Worm (Caenorhabditis elegans) whole organism, L4 larva: Measurements from ENCODE around the gene hpx-2.

Experiments
- D1046.2 ChIP-seq: fragments of 200-800 bp; sonication (Bioruptor generic); IDR thresholded peaks from 2 replicates; pipeline ENCODE4 v1.3.6; 2022; ENCODE audit warnings: missing genetic modification characterization, missing compliant biosample characterization
- F37D6.2 ChIP-seq: sonication (generic microtip); optimal IDR thresholded peaks from 2 replicates; lab custom pipeline; 2016; ENCODE audit warnings: mild to moderate bottlenecking, missing genetic modification characterization, missing compliant biosample characterization
- F44E2.7 ChIP-seq: fragments of 200-800 bp; sonication (Bioruptor generic); IDR thresholded peaks from 2 replicates; pipeline ENCODE4 v2.1.2; 2022; ENCODE audit warnings: missing genetic modification characterization, missing compliant biosample characterization
- ZK337.2 ChIP-seq: fragments of 200-800 bp; sonication (Bioruptor generic); IDR thresholded peaks from 2 replicates; pipeline ENCODE4 v1.3.6; 2022; ENCODE audit warnings: missing genetic modification reagents, missing genetic modification characterization, missing compliant biosample characterization
- arid-1 ChIP-seq: fragments of 200-800 bp; sonication (Bioruptor generic); conservative IDR thresholded peaks from 2 replicates; pipeline ENCODE4 v1.3.6; 2022; ENCODE audit warnings: missing genetic modification reagents, missing genetic modification characterization, missing compliant biosample characterization
- ceh-20 ChIP-seq: fragments of 200-800 bp; sonication (Bioruptor generic); IDR thresholded peaks from 2 replicates; pipeline ENCODE4 v1.3.6; 2022; ENCODE audit warnings: missing genetic modification reagents, missing genetic modification characterization, missing compliant biosample characterization
- ces-1 ChIP-seq: fragments of 150-350 bp; sonication (generic microtip); optimal IDR thresholded peaks from 4 replicates; lab custom pipeline; 2014; ENCODE audit warnings: missing biosample characterization, missing genetic modification reagents, missing genetic modification characterization
- cey-2 ChIP-seq: sonication (generic microtip); optimal IDR thresholded peaks from 3 replicates; lab custom pipeline; 2017; ENCODE audit warnings: missing genetic modification characterization, mild to moderate bottlenecking, missing compliant biosample characterization, antibody characterized with exemption, borderline replicate concordance; ENCODE audit not compliant: insufficient read depth
- ctbp-1 ChIP-seq: fragments of 200-800 bp; sonication (Bioruptor generic); IDR thresholded peaks from 2 replicates; pipeline ENCODE4 v1.3.6; 2022; ENCODE audit warnings: missing genetic modification reagents, missing genetic modification characterization, missing compliant biosample characterization
- daf-12 ChIP-seq: fragments of 150-350 bp; optimal IDR thresholded peaks from 2 replicates; lab custom pipeline; 2014; ENCODE audit warnings: missing biosample characterization, missing genetic modification reagents, missing genetic modification characterization
- daf-19 ChIP-seq: fragments of 200-800 bp; sonication (Bioruptor generic); conservative IDR thresholded peaks from 2 replicates; pipeline ENCODE4 v1.3.6; 2022; ENCODE audit warnings: missing genetic modification characterization, missing compliant biosample characterization
- dmd-6 ChIP-seq: fragments of 200-800 bp; sonication (Bioruptor generic); IDR thresholded peaks from 2 replicates; pipeline ENCODE4 v1.3.6; 2022; ENCODE audit warnings: missing genetic modification reagents, missing genetic modification characterization, missing compliant biosample characterization
- dmd-9 ChIP-seq: fragments of 200-800 bp; sonication (Bioruptor generic); IDR thresholded peaks from 2 replicates; pipeline ENCODE4 v1.3.6; 2022; ENCODE audit warnings: missing genetic modification reagents, missing genetic modification characterization, missing compliant biosample characterization
- dpl-1 ChIP-seq: fragments of 150-350 bp; optimal IDR thresholded peaks from 2 replicates; lab custom pipeline; 2014; ENCODE audit warnings: missing biosample characterization, missing genetic modification reagents, missing genetic modification characterization
- egl-43 ChIP-seq: fragments of 200-800 bp; sonication (Bioruptor generic); IDR thresholded peaks from 2 replicates; pipeline ENCODE4 v1.3.6; 2022; ENCODE audit warnings: missing genetic modification reagents, missing genetic modification characterization, missing compliant biosample characterization
- hlh-11 ChIP-seq: fragments of 200-800 bp; sonication (Bioruptor generic); optimal IDR thresholded peaks from 2 replicates; lab custom pipeline; 2018; ENCODE audit warnings: mild to moderate bottlenecking, missing genetic modification characterization, missing compliant biosample characterization
- hlh-30 ChIP-seq: sonication (generic microtip); optimal IDR thresholded peaks from 2 replicates; lab custom pipeline; 2017; ENCODE audit warnings: antibody characterized with exemption, mild to moderate bottlenecking, missing genetic modification characterization, missing compliant biosample characterization; ENCODE audit not compliant: insufficient read depth
- hmg-1.1 ChIP-seq: fragments of 200-800 bp; sonication (Bioruptor generic); IDR thresholded peaks from 2 replicates; pipeline ENCODE4 v1.3.6; 2022; ENCODE audit warnings: missing genetic modification reagents, missing genetic modification characterization, missing compliant biosample characterization
- lin-1 ChIP-seq: fragments of 200-800 bp; sonication (Bioruptor generic); IDR thresholded peaks from 2 replicates; pipeline ENCODE4 v1.3.6; 2022; ENCODE audit warnings: missing genetic modification reagents, missing genetic modification characterization, missing compliant biosample characterization
- lin-15B ChIP-seq: fragments of 150-350 bp; sonication (generic microtip); optimal IDR thresholded peaks from 3 replicates; lab custom pipeline; 2014; ENCODE audit warnings: missing biosample characterization, missing genetic modification characterization
- lin-29 ChIP-seq: fragments of 200-800 bp; sonication (Bioruptor generic); IDR thresholded peaks from 2 replicates; pipeline ENCODE4 v1.3.6; 2022; ENCODE audit warnings: missing genetic modification reagents, missing genetic modification characterization, missing compliant biosample characterization
- lin-38 ChIP-seq: fragments of 200-800 bp; sonication (Bioruptor generic); IDR thresholded peaks from 2 replicates; pipeline ENCODE4 v1.3.6; 2022; ENCODE audit warnings: missing genetic modification reagents, missing genetic modification characterization, missing compliant biosample characterization
- lin-39 ChIP-seq: fragments of 150-350 bp; optimal IDR thresholded peaks from 2 replicates; lab custom pipeline; 2014; ENCODE audit warnings: missing biosample characterization, missing genetic modification reagents, missing genetic modification characterization
- lsy-2 ChIP-seq, 2 experiments: fragments of 150-350 bp in 1 of 2; sonication (generic microtip) in 1 of 2; optimal IDR thresholded peaks; 2 replicates each; lab custom pipeline; 2014 to 2017; ENCODE audit warnings: missing biosample characterization in 2 of 2, missing genetic modification characterization in 2 of 2
- madf-5 ChIP-seq, 2 experiments: fragments of 200-800 bp; sonication (Bioruptor generic); IDR thresholded peaks; 2 replicates each; pipeline ENCODE4 v1.3.6; 2022; ENCODE audit warnings: missing compliant biosample characterization in 2 of 2, missing genetic modification characterization in 2 of 2
- madf-9 ChIP-seq: fragments of 200-800 bp; sonication (Bioruptor generic); conservative IDR thresholded peaks from 2 replicates; pipeline ENCODE4 v1.3.6; 2022; ENCODE audit warnings: missing genetic modification reagents, missing genetic modification characterization, missing compliant biosample characterization
- mdl-1 ChIP-seq, 2 experiments: fragments of 150-350 bp in 1 of 2; sonication (generic microtip) in 1 of 2; optimal IDR thresholded peaks; 2 replicates each; lab custom pipeline; 2014 to 2017; ENCODE audit warnings: missing biosample characterization in 2 of 2, missing genetic modification characterization in 2 of 2
- mxl-2 ChIP-seq: fragments of 200-800 bp; sonication (Bioruptor generic); conservative IDR thresholded peaks from 2 replicates; pipeline ENCODE4 v1.3.6; 2022; ENCODE audit warnings: missing genetic modification reagents, missing genetic modification characterization, missing compliant biosample characterization
- mxl-3 ChIP-seq: fragments of 200-800 bp; sonication (Bioruptor generic); optimal IDR thresholded peaks from 2 replicates; lab custom pipeline; 2018; ENCODE audit warnings: mild to moderate bottlenecking, missing genetic modification characterization, missing compliant biosample characterization
- nhr-11 ChIP-seq: fragments of 150-350 bp; optimal IDR thresholded peaks from 2 replicates; lab custom pipeline; 2014; ENCODE audit warnings: missing biosample characterization, missing genetic modification characterization
- nhr-111 ChIP-seq: fragments of 200-800 bp; sonication (Bioruptor generic); optimal IDR thresholded peaks from 2 replicates; lab custom pipeline; 2018; ENCODE audit warnings: mild to moderate bottlenecking, missing genetic modification characterization, missing compliant biosample characterization
- nhr-28 ChIP-seq: fragments of 150-350 bp; optimal IDR thresholded peaks from 2 replicates; lab custom pipeline; 2014; ENCODE audit warnings: missing biosample characterization, missing genetic modification characterization
- pha-4 ChIP-seq, 2 experiments: fragments of 150-350 bp in 1 of 2; fragments of 200-800 bp in 1 of 2; sonication (Bioruptor generic) in 1 of 2; IDR thresholded peaks in 1 of 2; optimal IDR thresholded peaks in 1 of 2; 2 replicates each; pipeline versions ENCODE4 v1.3.6 to Lab custom; 2014 to 2022; ENCODE audit warnings: missing genetic modification characterization in 2 of 2, missing genetic modification reagents in 2 of 2, missing biosample characterization in 1 of 2, missing compliant biosample characterization in 1 of 2
- php-3 ChIP-seq: fragments of 200-800 bp; sonication (Bioruptor generic); IDR thresholded peaks from 2 replicates; pipeline ENCODE4 v1.3.6; 2022; ENCODE audit warnings: missing genetic modification reagents, missing genetic modification characterization, missing compliant biosample characterization
- set-16 ChIP-seq: fragments of 200-800 bp; sonication (Bioruptor generic); IDR thresholded peaks from 2 replicates; pipeline ENCODE4 v1.3.6; 2022; ENCODE audit warnings: missing genetic modification reagents, missing genetic modification characterization, missing compliant biosample characterization
- spr-3 ChIP-seq: fragments of 200-800 bp; sonication (Bioruptor generic); optimal IDR thresholded peaks from 2 replicates; lab custom pipeline; 2018; ENCODE audit warnings: mild to moderate bottlenecking, missing genetic modification characterization, missing compliant biosample characterization
- tra-1 ChIP-seq: fragments of 200-800 bp; sonication (Bioruptor generic); IDR thresholded peaks from 2 replicates; pipeline ENCODE4 v1.3.6; 2022; ENCODE audit warnings: missing genetic modification reagents, missing genetic modification characterization, missing compliant biosample characterization
- unc-39 ChIP-seq: sonication (generic microtip); optimal IDR thresholded peaks from 2 replicates; lab custom pipeline; 2017; ENCODE audit warnings: missing biosample characterization, missing genetic modification characterization
- vab-7 ChIP-seq: fragments of 200-800 bp; sonication (Bioruptor generic); IDR thresholded peaks from 2 replicates; pipeline ENCODE4 v1.3.6; 2022; ENCODE audit warnings: missing genetic modification reagents, missing genetic modification characterization, missing compliant biosample characterization
- zfp-2 ChIP-seq: sonication (generic microtip); optimal IDR thresholded peaks from 2 replicates; lab custom pipeline; 2016; ENCODE audit warnings: mild to moderate bottlenecking, missing genetic modification characterization, missing compliant biosample characterization

The hpx-2 gene

DNA sequence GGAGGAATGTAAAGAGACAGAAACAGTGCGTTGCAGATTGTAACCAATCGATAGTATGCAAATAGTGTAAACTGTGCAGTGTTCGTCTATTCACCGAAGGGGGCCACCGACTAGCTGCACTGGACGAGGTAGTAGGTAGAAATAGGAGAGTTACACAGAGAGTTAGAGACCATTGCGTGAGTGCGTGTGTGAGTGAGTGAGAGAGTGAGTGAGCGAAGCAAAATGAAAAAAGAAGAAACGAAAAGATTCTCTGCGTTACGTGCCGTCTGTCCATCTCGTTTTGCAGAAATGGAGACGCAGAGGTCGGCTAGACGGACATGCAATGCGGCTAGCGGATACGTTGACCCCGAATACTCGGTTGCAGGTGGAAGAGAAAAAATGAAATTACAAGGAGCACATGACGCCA, 41.8 kb upstream of the hpx-2 start (continued):
- TF ChIP-seq cey-2 (tag; lab: Kevin White, UChicago) (no peak), ctbp-1 (GFP tag; lab: Robert Waterston, UW) (peak; percentile 66; the same call in 1 of the 2 replicates), lin-15B (no peak), egl-43 (GFP tag; lab: Robert Waterston, UW) (peak; percentile 55; the same call in 1 of the 2 replicates), hlh-30 (tag; lab: Kevin White, UChicago) (peak; percentile 49), lin-38 (GFP tag; lab: Robert Waterston, UW) (no peak), mdl-1 (tag; optimal IDR thresholded peaks at IDR 0.05; lab: Kevin White, UChicago) (peak in 1 of 2 experiments; percentile 78), zfp-2 (no peak), hlh-11 (tag; lab: Kevin White, UChicago) (peak; percentile 83), hmg-1.1 (GFP tag; lab: Robert Waterston, UW) (peak; percentile 74), set-16 (GFP tag; lab: Robert Waterston, UW) (peak; percentile 17; the same call in 1 of the 2 replicates), daf-12 (tag; lab: Kevin White, UChicago) (no peak), dpl-1 (peak; percentile 19), mxl-3 (GFP tag; lab: Kevin White, UChicago) (peak; percentile 74), ZK337.2 (GFP tag; lab: Robert Waterston, UW) (no peak), dmd-9 (GFP tag; lab: Robert Waterston, UW) (no peak), lsy-2 (tag; optimal IDR thresholded peaks at IDR 0.05; lab: Kevin White, UChicago) (peak; percentile 46 to 49), php-3 (no peak), nhr-28 (tag; lab: Kevin White, UChicago) (peak; percentile 66), lin-29 (GFP tag; lab: Robert Waterston, UW) (no peak), ceh-20 (GFP tag; lab: Robert Waterston, UW) (peak; percentile 25; the same call in 1 of the 2 replicates), vab-7 (0 out of 2 replicates have a peak, but pooled peaks have one; percentile 6), pha-4 (GFP tag; IDR thresholded peaks at IDR 0.05; lab: Robert Waterston, UW) (no peak), pha-4 (tag; optimal IDR thresholded peaks at IDR 0.05; lab: Kevin White, UChicago) (peak; percentile 28), dmd-6 (peak; percentile 60), mxl-2 (GFP tag; lab: Robert Waterston, UW) (no peak), daf-19 (GFP tag; lab: Robert Waterston, UW) (no peak), F37D6.2 (tag; lab: Kevin White, UChicago) (peak; percentile 25), unc-39 (tag; lab: Kevin White, UChicago) (no peak), lin-1 (GFP tag; lab: Robert Waterston, UW) (0 out of 2 replicates have a peak, but pooled peaks have one; percentile 31), nhr-11 (peak; percentile 79), F44E2.7 (GFP tag; lab: Robert Waterston, UW) (0 out of 2 replicates have a peak, but pooled peaks have one; percentile 27), D1046.2 (no peak), arid-1 (GFP tag; lab: Robert Waterston, UW) (no peak)

ce11 chrV:13812330-13812729, 37.9 kb upstream of the hpx-2 start:
- no peak for TF ChIP-seq nhr-111 (GFP tag; lab: Kevin White, UChicago)
- peak; percentile 47 for TF ChIP-seq ces-1 (GFP tag; lab: Kevin White, UChicago)

ce11 chrV:13812931-13813330, 37.3 kb upstream of the hpx-2 start, which contains the start of gene ceh-24:
TSS of gene ceh-24 (plus strand) at chrV:13813231.
- TF ChIP-seq lin-1 (GFP tag; lab: Robert Waterston, UW) = no peak
- no peak for TF ChIP-seq madf-9 (GFP tag; lab: Robert Waterston, UW)
- TF ChIP-seq madf-5 (GFP tag; IDR thresholded peaks at IDR 0.05; lab: Robert Waterston, UW) = no peak
- TF ChIP-seq spr-3 = no peak
- no peak for TF ChIP-seq lin-39
- TF ChIP-seq tra-1 (GFP tag; lab: Robert Waterston, UW) = no peak
- TF ChIP-seq egl-43 (GFP tag; lab: Robert Waterston, UW) = no peak
- no peak for TF ChIP-seq lin-15B
